Worm (Caenorhabditis elegans) whole organism, early embryonic: Measurements from ENCODE around the gene C42C1.3.

Experiments used
- ama-1 ChIP-seq: fragments of 150-350 bp; optimal IDR thresholded peaks from 2 replicates; lab custom pipeline; 2014
- ets-7 ChIP-seq: sonication (generic microtip); optimal IDR thresholded peaks from 2 replicates; lab custom pipeline; 2016; ENCODE audit warnings: missing genotype, missing genetic modification characterization, missing compliant biosample characterization
- tbx-37 ChIP-seq: fragments of 200-800 bp; sonication (Bioruptor generic); conservative IDR thresholded peaks from 2 replicates; pipeline ENCODE4 v1.3.6; 2022; ENCODE audit warnings: missing genetic modification reagents, missing genetic modification characterization, missing compliant biosample characterization

DNA sequence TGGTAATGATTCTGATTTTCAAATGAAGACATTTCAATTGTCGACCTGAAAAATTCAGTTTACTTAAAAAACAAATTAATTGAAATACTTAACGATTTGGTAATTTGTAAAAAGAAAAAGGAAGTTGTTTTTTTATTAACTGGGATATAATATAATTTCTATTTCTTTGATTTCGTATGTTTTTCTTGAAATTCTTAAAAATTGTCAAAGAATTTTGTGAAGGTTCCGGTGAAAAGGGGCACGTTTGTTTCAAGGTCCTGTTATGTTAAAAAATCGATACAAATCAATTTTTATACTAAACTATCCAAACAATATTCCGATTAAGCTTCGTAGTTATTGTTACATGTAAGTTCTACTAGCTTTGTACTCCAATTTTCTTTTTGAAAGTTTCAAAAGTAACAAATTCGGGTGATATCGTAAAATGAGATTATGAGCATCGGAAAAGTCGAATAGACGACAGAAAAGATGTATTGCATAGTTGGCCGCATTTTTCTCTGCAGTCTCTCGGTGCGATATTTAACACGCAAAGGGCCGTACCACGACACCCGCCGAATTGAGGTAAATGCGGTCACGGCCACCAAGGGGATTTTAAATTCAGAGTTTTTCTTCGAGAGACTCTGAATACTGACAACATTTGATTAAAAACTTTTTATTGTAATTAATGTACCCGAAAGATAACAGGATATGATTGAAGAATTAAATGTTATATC lies 11.0 kb downstream of the C42C1.3 start, which contains the start of gene Y39C12A.9:
- no peak for TF ChIP-seq ama-1 (lab: Kevin White, UChicago)
- no peak for TF ChIP-seq tbx-37 (GFP tag; lab: Robert Waterston, UW)
- no peak for TF ChIP-seq ets-7 (tag; lab: Kevin White, UChicago)
